Fruit fly (Drosophila melanogaster) whole organism, embryonic: Measurements from ENCODE around the gene CG32939.
A peak's percentile ranks its signal among the peaks of the same experiment; 100 is the strongest.

Experiments
- Adf1 ChIP-seq: fragments of 200-800 bp; sonication (Bioruptor generic); IDR thresholded peaks from 2 replicates; pipeline ENCODE4 v1.3.6; 2022; ENCODE audit warnings: missing biosample characterization, missing genetic modification characterization
- CG10565 ChIP-seq: fragments of 200-800 bp; sonication (Bioruptor generic); optimal IDR thresholded peaks from 3 replicates; lab custom pipeline; 2016; ENCODE audit warnings: missing biosample characterization, mild to moderate bottlenecking, missing genetic modification characterization
- CG11093 ChIP-seq: fragments of 200-800 bp; sonication (Bioruptor generic); IDR thresholded peaks from 3 replicates; pipeline ENCODE4 v1.3.6; 2022; ENCODE audit warnings: missing biosample characterization, missing genetic modification characterization
- CG14710 ChIP-seq: fragments of 200-800 bp; sonication (Bioruptor generic); optimal IDR thresholded peaks from 3 replicates; lab custom pipeline; 2019; ENCODE audit warnings: missing biosample characterization, mild to moderate bottlenecking, missing genetic modification characterization, moderate library complexity
- CG15601 ChIP-seq: fragments of 200-800 bp; sonication (Bioruptor generic); optimal IDR thresholded peaks from 3 replicates; lab custom pipeline; 2019; ENCODE audit warnings: missing biosample characterization, mild to moderate bottlenecking, missing genetic modification characterization, moderate library complexity
- CG17568 ChIP-seq: fragments of 200-800 bp; sonication (Bioruptor generic); optimal IDR thresholded peaks from 2 replicates; lab custom pipeline; 2018; ENCODE audit warnings: missing biosample characterization, mild to moderate bottlenecking, missing genetic modification characterization, moderate library complexity
- CG18011 ChIP-seq: fragments of 200-800 bp; sonication (Bioruptor generic); optimal IDR thresholded peaks from 2 replicates; lab custom pipeline; 2017; ENCODE audit warnings: missing biosample characterization, missing genetic modification characterization, mild to moderate bottlenecking, moderate library complexity, missing genotype
- CG2199 ChIP-seq: fragments of 200-800 bp; sonication (Bioruptor generic); IDR thresholded peaks from 3 replicates; pipeline ENCODE4 v1.3.6; 2022; ENCODE audit warnings: missing biosample characterization, missing genetic modification characterization
- CG32772 ChIP-seq: fragments of 200-800 bp; sonication (Bioruptor generic); IDR thresholded peaks from 2 replicates; pipeline ENCODE4 v1.3.6; 2022; ENCODE audit warnings: missing biosample characterization, missing genetic modification characterization
- CG3281 ChIP-seq: fragments of 200-800 bp; sonication (Bioruptor generic); optimal IDR thresholded peaks from 3 replicates; lab custom pipeline; 2017; ENCODE audit warnings: missing biosample characterization, mild to moderate bottlenecking, missing genetic modification characterization
- CG34224 ChIP-seq: fragments of 200-800 bp; sonication (Bioruptor generic); IDR thresholded peaks from 3 replicates; pipeline ENCODE4 v1.3.6; 2022; ENCODE audit warnings: missing biosample characterization, missing genetic modification characterization; ENCODE audit not compliant: partially characterized antibody
- CG4707 ChIP-seq: fragments of 200-800 bp; sonication (Bioruptor generic); optimal IDR thresholded peaks from 2 replicates; lab custom pipeline; 2018; ENCODE audit warnings: missing biosample characterization, mild to moderate bottlenecking, missing genetic modification characterization, moderate library complexity
- CG4820 ChIP-seq: fragments of 200-800 bp; sonication (Bioruptor generic); optimal IDR thresholded peaks from 3 replicates; lab custom pipeline; 2016; ENCODE audit warnings: missing biosample characterization, missing genetic modification characterization
- CG7928 ChIP-seq: fragments of 200-800 bp; sonication (Bioruptor generic); optimal IDR thresholded peaks from 2 replicates; lab custom pipeline; 2017; ENCODE audit warnings: missing biosample characterization, mild to moderate bottlenecking, missing genetic modification characterization
- CG8281 ChIP-seq: fragments of 200-800 bp; sonication (Bioruptor generic); optimal IDR thresholded peaks from 2 replicates; lab custom pipeline; 2018; ENCODE audit warnings: missing biosample characterization, mild to moderate bottlenecking, missing genetic modification characterization, moderate library complexity
- CG9215 ChIP-seq: fragments of 200-800 bp; sonication (Bioruptor generic); IDR thresholded peaks from 2 replicates; pipeline ENCODE4 v1.3.6; 2022; ENCODE audit warnings: missing biosample characterization, missing genetic modification characterization
- Deaf1 ChIP-seq: fragments of 200-800 bp; optimal IDR thresholded peaks from 3 replicates; lab custom pipeline; 2019; ENCODE audit warnings: missing biosample characterization, mild to moderate bottlenecking, missing genetic modification characterization, moderate library complexity
- Doc2 ChIP-seq: fragments of 200-800 bp; sonication (Bioruptor generic); IDR thresholded peaks from 2 replicates; pipeline ENCODE4 v1.3.6; 2022; ENCODE audit warnings: missing biosample characterization, missing genetic modification characterization
- Fer1 ChIP-seq: fragments of 200-800 bp; sonication (Bioruptor generic); optimal IDR thresholded peaks from 2 replicates; lab custom pipeline; 2017; ENCODE audit warnings: missing biosample characterization, mild to moderate bottlenecking, missing genetic modification characterization
- H2.0 ChIP-seq: fragments of 200-800 bp; sonication (Bioruptor generic); IDR thresholded peaks from 2 replicates; pipeline ENCODE4 v1.3.6; 2022; ENCODE audit warnings: missing biosample characterization, missing genetic modification characterization
- HLH54F ChIP-seq: fragments of 200-800 bp; sonication (Bioruptor generic); optimal IDR thresholded peaks from 3 replicates; lab custom pipeline; 2016; ENCODE audit warnings: missing biosample characterization, missing genetic modification characterization
- Nf-YC ChIP-seq: fragments of 200-800 bp; optimal IDR thresholded peaks from 3 replicates; lab custom pipeline; 2019; ENCODE audit warnings: missing biosample characterization, mild to moderate bottlenecking, missing genetic modification characterization, moderate library complexity
- Sox102F ChIP-seq: fragments of 200-800 bp; sonication (Bioruptor generic); optimal IDR thresholded peaks from 2 replicates; lab custom pipeline; 2018; ENCODE audit warnings: missing biosample characterization, mild to moderate bottlenecking, missing genetic modification characterization, moderate library complexity
- Stat92E ChIP-seq, 3 experiments: fragments of >200 bp in 2 of 3; fragments of 200-800 bp in 1 of 3; sonication (Bioruptor generic) in 1 of 3; optimal IDR thresholded peaks; 2 replicates each; lab custom pipeline; 2017 to 2019; ENCODE audit warnings: missing biosample characterization in 3 of 3, missing genetic modification characterization in 3 of 3, mild to moderate bottlenecking in 1 of 3, moderate library complexity in 1 of 3
- Taf1 ChIP-seq: fragments of 200-800 bp; sonication (Bioruptor generic); IDR thresholded peaks from 2 replicates; pipeline ENCODE4 v1.3.6; 2022; ENCODE audit warnings: missing biosample characterization, missing genetic modification characterization
- al ChIP-seq: fragments of 200-800 bp; sonication (Bioruptor generic); IDR thresholded peaks from 2 replicates; pipeline ENCODE4 v1.3.6; 2022; ENCODE audit warnings: missing biosample characterization, missing genetic modification characterization
- cato ChIP-seq: fragments of 200-800 bp; sonication (Bioruptor generic); optimal IDR thresholded peaks from 2 replicates; lab custom pipeline; 2016; ENCODE audit warnings: missing biosample characterization, missing genetic modification characterization, borderline replicate concordance
- dmrt11E ChIP-seq: fragments of 200-800 bp; sonication (Bioruptor generic); optimal IDR thresholded peaks from 3 replicates; lab custom pipeline; 2018; ENCODE audit warnings: missing biosample characterization, mild to moderate bottlenecking, missing genetic modification characterization, moderate library complexity
- ems ChIP-seq: fragments of 200-800 bp; sonication (Bioruptor generic); optimal IDR thresholded peaks from 3 replicates; lab custom pipeline; 2016; ENCODE audit warnings: missing biosample characterization, missing genetic modification characterization
- esg ChIP-seq: fragments of 200-800 bp; sonication (Bioruptor generic); conservative IDR thresholded peaks from 2 replicates; pipeline ENCODE4 v1.3.6; 2022; ENCODE audit warnings: missing biosample characterization, missing genetic modification characterization
- fd3F ChIP-seq: fragments of 200-800 bp; sonication (Bioruptor generic); optimal IDR thresholded peaks from 2 replicates; lab custom pipeline; 2018; ENCODE audit warnings: missing biosample characterization, mild to moderate bottlenecking, missing genetic modification characterization, moderate library complexity
- fu2 ChIP-seq: fragments of 200-800 bp; sonication (Bioruptor generic); optimal IDR thresholded peaks from 2 replicates; lab custom pipeline; 2016; ENCODE audit warnings: missing biosample characterization, missing genetic modification characterization
- gcm2 ChIP-seq: fragments of 200-800 bp; sonication (Bioruptor generic); optimal IDR thresholded peaks from 2 replicates; lab custom pipeline; 2016; ENCODE audit warnings: missing biosample characterization, missing genetic modification characterization
- grn ChIP-seq: fragments of 200-800 bp; sonication (Bioruptor generic); optimal IDR thresholded peaks from 3 replicates; lab custom pipeline; 2017; ENCODE audit warnings: missing biosample characterization, missing genetic modification characterization
- gsb ChIP-seq: fragments of 200-800 bp; sonication (Bioruptor generic); IDR thresholded peaks from 2 replicates; pipeline ENCODE4 v1.3.6; 2022; ENCODE audit warnings: missing biosample characterization, missing genetic modification characterization
- gt ChIP-seq: fragments of 200-800 bp; sonication (Bioruptor generic); IDR thresholded peaks from 2 replicates; pipeline ENCODE4 v1.3.6; 2022; ENCODE audit warnings: missing biosample characterization, missing genetic modification characterization
- hkb ChIP-seq, 2 experiments: fragments of 200-800 bp in 1 of 2; fragments of >200 bp in 1 of 2; sonication (Bioruptor generic) in 1 of 2; IDR thresholded peaks in 1 of 2; optimal IDR thresholded peaks in 1 of 2; 2 replicates each; pipeline versions ENCODE4 v1.3.6 to Lab custom; 2017 to 2022; ENCODE audit warnings: missing biosample characterization in 1 of 2, missing genetic modification characterization in 1 of 2
- jigr1 ChIP-seq: fragments of 200-800 bp; sonication (Bioruptor generic); IDR thresholded peaks from 3 replicates; pipeline ENCODE4 v1.3.6; 2022; ENCODE audit warnings: missing biosample characterization, missing genetic modification characterization
- kah ChIP-seq: fragments of 200-800 bp; sonication (Bioruptor generic); optimal IDR thresholded peaks from 2 replicates; lab custom pipeline; 2018; ENCODE audit warnings: missing biosample characterization, mild to moderate bottlenecking, missing genetic modification characterization
- nmo ChIP-seq: fragments of 200-800 bp; sonication (Bioruptor generic); optimal IDR thresholded peaks from 2 replicates; lab custom pipeline; 2018; ENCODE audit warnings: missing biosample characterization, mild to moderate bottlenecking, missing genetic modification characterization, moderate library complexity
- nom ChIP-seq: fragments of 200-800 bp; sonication (Bioruptor generic); optimal IDR thresholded peaks from 2 replicates; lab custom pipeline; 2017; ENCODE audit warnings: missing biosample characterization, missing genetic modification characterization, mild to moderate bottlenecking, moderate library complexity, missing genetic modification reagents
- pan ChIP-seq, 4 experiments: fragments of >200 bp in 3 of 4; fragments of 200-800 bp in 1 of 4; sonication (Bioruptor generic) in 1 of 4; optimal IDR thresholded peaks in 3 of 4; IDR thresholded peaks in 1 of 4; 2 replicates each; pipeline versions ENCODE4 v1.3.6 to Lab custom; 2017 to 2022; ENCODE audit warnings: missing biosample characterization in 2 of 4, missing genetic modification characterization in 2 of 4, mixed read lengths in 1 of 4
- peb ChIP-seq: fragments of 200-800 bp; sonication (Bioruptor generic); IDR thresholded peaks from 2 replicates; pipeline ENCODE4 v1.3.6; 2022; ENCODE audit warnings: missing biosample characterization, missing genetic modification characterization
- seq ChIP-seq: fragments of 200-800 bp; sonication (Bioruptor generic); IDR thresholded peaks from 2 replicates; pipeline ENCODE4 v1.3.6; 2022; ENCODE audit warnings: missing biosample characterization, missing genetic modification characterization
- slbo ChIP-seq: fragments of 200-800 bp; sonication (Bioruptor generic); IDR thresholded peaks from 2 replicates; pipeline ENCODE4 v1.3.6; 2022; ENCODE audit warnings: missing biosample characterization, missing genetic modification characterization
- slp2 ChIP-seq: fragments of 200-800 bp; sonication (Bioruptor generic); optimal IDR thresholded peaks from 2 replicates; lab custom pipeline; 2016; ENCODE audit warnings: missing biosample characterization, missing genetic modification characterization
- so ChIP-seq: fragments of 200-800 bp; sonication (Bioruptor generic); IDR thresholded peaks from 3 replicates; pipeline ENCODE4 v1.3.6; 2022; ENCODE audit warnings: missing biosample characterization, missing genetic modification characterization
- tgo ChIP-seq: fragments of 200-800 bp; sonication (Bioruptor generic); IDR thresholded peaks from 3 replicates; pipeline ENCODE4 v1.3.6; 2022; ENCODE audit warnings: missing biosample characterization, missing genetic modification characterization
- usp ChIP-seq: fragments of >200 bp; optimal IDR thresholded peaks from 2 replicates; lab custom pipeline; 2017; ENCODE audit warnings: missing biosample characterization, missing genetic modification characterization
- vvl ChIP-seq: fragments of 200-800 bp; sonication (Bioruptor generic); IDR thresholded peaks from 2 replicates; pipeline ENCODE4 v1.3.6; 2022; ENCODE audit warnings: missing biosample characterization, missing genetic modification characterization

CG32939 gene

dm6 chr3R:9677734-9678341 is 15.0 kb upstream of the CG32939 start, which contains the start of gene p23 (continued):
- TF ChIP-seq CG17568 = no peak
- no peak for TF ChIP-seq slp2 (GFP tag; lab: Kevin White, UChicago)
- TF ChIP-seq gcm2 = peak; percentile 30
- TF ChIP-seq CG8281 (tag; lab: Kevin White, UChicago) = no peak
- TF ChIP-seq CG2199 (GFP tag; lab: Robert Waterston, UW) = peak; percentile 52; the same call in 1 of the 3 replicates
- no peak for TF ChIP-seq peb (GFP tag; lab: Robert Waterston, UW)
- no peak for TF ChIP-seq Nf-YC (tag; lab: Kevin White, UChicago)
- no peak for TF ChIP-seq usp (GFP tag; lab: Kevin White, UChicago)
- TF ChIP-seq CG7928 (GFP tag; lab: Kevin White, UChicago) = no peak
- TF ChIP-seq Doc2 (GFP tag; lab: Robert Waterston, UW) = no peak
- TF ChIP-seq gsb (GFP tag; lab: Robert Waterston, UW) = no peak
- TF ChIP-seq slbo = no peak
- no peak for TF ChIP-seq Taf1 (GFP tag; lab: Robert Waterston, UW)
- no peak for TF ChIP-seq al
- TF ChIP-seq jigr1 = no peak
- TF ChIP-seq CG3281 (GFP tag; lab: Kevin White, UChicago) = no peak
- no peak for TF ChIP-seq Adf1 (GFP tag; lab: Robert Waterston, UW)
- TF ChIP-seq nmo (GFP tag; lab: Kevin White, UChicago) = peak; percentile 49
- no peak for TF ChIP-seq HLH54F (GFP tag; lab: Kevin White, UChicago)
- TF ChIP-seq Stat92E (GFP tag; optimal IDR thresholded peaks at IDR 0.05; lab: Kevin White, UChicago) = no peak
- TF ChIP-seq fu2 = no peak
- peak; percentile 75 for TF ChIP-seq CG15601 (tag; lab: Kevin White, UChicago)
- TF ChIP-seq tgo = no peak
- TF ChIP-seq CG18011 (GFP tag; lab: Kevin White, UChicago) = no peak
- no peak for TF ChIP-seq grn
- no peak for TF ChIP-seq so (GFP tag; lab: Robert Waterston, UW)
- TF ChIP-seq dmrt11E (tag; lab: Kevin White, UChicago) = no peak
- no peak for TF ChIP-seq CG32772 (GFP tag; lab: Robert Waterston, UW)
- TF ChIP-seq CG4707 (GFP tag; lab: Kevin White, UChicago) = no peak
- no peak for TF ChIP-seq gt
- TF ChIP-seq Sox102F = no peak
- TF ChIP-seq CG14710 (tag; lab: Kevin White, UChicago) = peak; percentile 66
- TF ChIP-seq CG9215 = no peak
- TF ChIP-seq seq (GFP tag; lab: Robert Waterston, UW) = no peak
- TF ChIP-seq CG10565 (GFP tag; lab: Kevin White, UChicago) = no peak
- TF ChIP-seq kah = no peak
- peak; percentile 83 for TF ChIP-seq hkb (optimal IDR thresholded peaks at IDR 0.05; lab: Kevin White, UChicago)
- TF ChIP-seq hkb (GFP tag; IDR thresholded peaks at IDR 0.05; lab: Robert Waterston, UW) = no peak
- peak; percentile 59 for TF ChIP-seq vvl (GFP tag; lab: Robert Waterston, UW)
- TF ChIP-seq ems (GFP tag; lab: Kevin White, UChicago) = no peak
- no peak for TF ChIP-seq cato (GFP tag; lab: Kevin White, UChicago)
- TF ChIP-seq Fer1 (GFP tag; lab: Kevin White, UChicago) = no peak
- TF ChIP-seq CG4820 = no peak
- TF ChIP-seq fd3F (GFP tag; lab: Kevin White, UChicago) = no peak
- no peak for TF ChIP-seq nom (GFP tag; lab: Kevin White, UChicago)
- TF ChIP-seq pan (optimal IDR thresholded peaks at IDR 0.05; lab: Kevin White, UChicago) = no peak
- no peak for TF ChIP-seq pan (GFP tag; optimal IDR thresholded peaks at IDR 0.05 in 1 of 2, IDR thresholded peaks at IDR 0.05 in 1 of 2)
- no peak for TF ChIP-seq H2.0 (GFP tag; lab: Robert Waterston, UW)
- no peak for TF ChIP-seq CG11093
- TF ChIP-seq esg (GFP tag; lab: Robert Waterston, UW) = no peak
- TF ChIP-seq Deaf1 (tag; lab: Kevin White, UChicago) = no peak
- peak; percentile 42; the same call in 1 of the 3 replicates for TF ChIP-seq CG34224 (GFP tag; lab: Robert Waterston, UW)
